Worm (Caenorhabditis elegans) whole organism, early embryonic: ENCODE measurements around the gene mps-1.

Experiments used
- B0310.2 ChIP-seq: sonication (generic microtip); optimal IDR thresholded peaks from 2 replicates; lab custom pipeline; 2016; ENCODE audit warnings: mild to moderate bottlenecking, missing genetic modification characterization, missing compliant biosample characterization
- F13C5.2 ChIP-seq: sonication (generic microtip); optimal IDR thresholded peaks from 2 replicates; lab custom pipeline; 2017; ENCODE audit warnings: mild to moderate bottlenecking, missing genetic modification characterization, inconsistent platforms, missing compliant biosample characterization
- aly-1 ChIP-seq: sonication (generic microtip); optimal IDR thresholded peaks from 2 replicates; lab custom pipeline; 2016; ENCODE audit warnings: missing genetic modification characterization, missing compliant biosample characterization
- ama-1 ChIP-seq: fragments of 150-350 bp; optimal IDR thresholded peaks from 2 replicates; lab custom pipeline; 2014
- ceh-13 ChIP-seq: fragments of 200-800 bp; sonication (Bioruptor generic); optimal IDR thresholded peaks from 2 replicates; lab custom pipeline; 2018; ENCODE audit warnings: mild to moderate bottlenecking, missing genetic modification characterization, missing compliant biosample characterization
- ceh-36 ChIP-seq: sonication (generic microtip); optimal IDR thresholded peaks from 2 replicates; lab custom pipeline; 2016; ENCODE audit warnings: missing genetic modification characterization, inconsistent platforms, missing compliant biosample characterization
- ets-7 ChIP-seq: sonication (generic microtip); optimal IDR thresholded peaks from 2 replicates; lab custom pipeline; 2016; ENCODE audit warnings: missing genotype, missing genetic modification characterization, missing compliant biosample characterization
- flt-1 ChIP-seq: fragments of 200-800 bp; sonication (Bioruptor generic); IDR thresholded peaks from 2 replicates; pipeline ENCODE4 v1.3.6; 2022; ENCODE audit warnings: missing genetic modification characterization, missing compliant biosample characterization
- hmbx-1 ChIP-seq: sonication (generic microtip); optimal IDR thresholded peaks from 2 replicates; lab custom pipeline; 2016; ENCODE audit warnings: mild to moderate bottlenecking, missing genetic modification characterization, missing compliant biosample characterization
- hmg-4 ChIP-seq: fragments of 200-800 bp; sonication (Bioruptor generic); optimal IDR thresholded peaks from 2 replicates; lab custom pipeline; 2018; ENCODE audit warnings: mild to moderate bottlenecking, missing genetic modification characterization, missing compliant biosample characterization
- hnd-1 ChIP-seq: sonication (generic microtip); optimal IDR thresholded peaks from 2 replicates; lab custom pipeline; 2016; ENCODE audit warnings: missing genetic modification characterization, missing compliant biosample characterization
- pes-1 ChIP-seq: fragments of 200-800 bp; sonication (Bioruptor generic); IDR thresholded peaks from 2 replicates; pipeline ENCODE4 v1.3.6; 2022; ENCODE audit warnings: missing genetic modification reagents, missing genetic modification characterization, missing compliant biosample characterization
- scrt-1 ChIP-seq: fragments of 200-800 bp; sonication (Bioruptor generic); IDR thresholded peaks from 2 replicates; pipeline ENCODE4 v1.3.6; 2022; ENCODE audit warnings: missing genetic modification characterization, missing compliant biosample characterization
- sea-1 ChIP-seq: fragments of 200-800 bp; sonication (Bioruptor generic); conservative IDR thresholded peaks from 2 replicates; pipeline ENCODE4 v1.3.6; 2022; ENCODE audit warnings: missing genetic modification characterization, missing compliant biosample characterization
- tbx-37 ChIP-seq: fragments of 200-800 bp; sonication (Bioruptor generic); conservative IDR thresholded peaks from 2 replicates; pipeline ENCODE4 v1.3.6; 2022; ENCODE audit warnings: missing genetic modification reagents, missing genetic modification characterization, missing compliant biosample characterization
- tra-4 ChIP-seq: sonication (generic microtip); optimal IDR thresholded peaks from 2 replicates; lab custom pipeline; 2017; ENCODE audit warnings: missing genetic modification characterization, missing compliant biosample characterization

mps-1 gene

ce11 chrII:6246054-6246453 is 48.1 kb downstream of the mps-1 start, which contains the start of gene lelo-1:
lelo-1 (plus strand) TSS chrII:6246354.
- TF ChIP-seq ceh-13 (GFP tag; lab: Kevin White, UChicago): no peak
- TF ChIP-seq tbx-37 (GFP tag; lab: Robert Waterston, UW): no peak
- TF ChIP-seq hnd-1 (tag; lab: Kevin White, UChicago): no peak
- TF ChIP-seq B0310.2 (tag; lab: Kevin White, UChicago): no peak

ce11 chrII:6245199-6245702 is 48.9 kb downstream of the mps-1 start, which contains the start of gene blos-4:
blos-4 (plus strand) TSS chrII:6245249.
- TF ChIP-seq ceh-36 (tag; lab: Kevin White, UChicago) (no peak), tra-4 (no peak), flt-1 (no peak), ceh-13 (GFP tag; lab: Kevin White, UChicago) (no peak), ama-1 (lab: Kevin White, UChicago) (no peak), hmbx-1 (tag; lab: Kevin White, UChicago) (no peak), B0310.2 (tag; lab: Kevin White, UChicago) (no peak)

ce11 chrII:6244171-6244570 is 50.0 kb downstream of the mps-1 start, which contains the start of gene tat-4:
tat-4 (minus strand) TSS chrII:6244287.
- TF ChIP-seq tbx-37 (GFP tag; lab: Robert Waterston, UW): no peak
- no peak for TF ChIP-seq sea-1 (GFP tag; lab: Robert Waterston, UW)
- TF ChIP-seq B0310.2 (tag; lab: Kevin White, UChicago): no peak
- TF ChIP-seq flt-1: no peak
- no peak for TF ChIP-seq F13C5.2 (tag; lab: Kevin White, UChicago)
- TF ChIP-seq hmbx-1 (tag; lab: Kevin White, UChicago): no peak
- TF ChIP-seq hmg-4 (GFP tag; lab: Kevin White, UChicago): no peak
- no peak for TF ChIP-seq ets-7 (tag; lab: Kevin White, UChicago)
- no peak for TF ChIP-seq ceh-13 (GFP tag; lab: Kevin White, UChicago)
- no peak for TF ChIP-seq ama-1 (lab: Kevin White, UChicago)
- TF ChIP-seq scrt-1 (GFP tag; lab: Robert Waterston, UW): no peak
- TF ChIP-seq aly-1: no peak
- no peak for TF ChIP-seq ceh-36 (tag; lab: Kevin White, UChicago)
- no peak for TF ChIP-seq pes-1 (GFP tag; lab: Robert Waterston, UW)
